Fruit fly (Drosophila melanogaster) whole organism, wandering third instar larva: ENCODE data around the gene bdl.

ENCODE experiments used
- Abd-B ChIP-seq: fragments of >200 bp; optimal IDR thresholded peaks from 2 replicates; lab custom pipeline; 2017; ENCODE audit warnings: missing biosample characterization, missing genetic modification characterization
- CrebA ChIP-seq: fragments of 200-800 bp; sonication (Bioruptor generic); optimal IDR thresholded peaks from 2 replicates; lab custom pipeline; 2016; ENCODE audit warnings: missing biosample characterization, mild to moderate bottlenecking, missing genetic modification characterization, borderline replicate concordance
- HLH106 ChIP-seq: fragments of 200-800 bp; optimal IDR thresholded peaks from 3 replicates; lab custom pipeline; 2019; ENCODE audit warnings: missing biosample characterization, mild to moderate bottlenecking, missing genetic modification characterization, moderate library complexity
- Hr78 ChIP-seq: fragments of >200 bp; optimal IDR thresholded peaks from 2 replicates; lab custom pipeline; 2017; ENCODE audit warnings: missing biosample characterization, missing genetic modification characterization
- Myc ChIP-seq: fragments of >200 bp; optimal IDR thresholded peaks from 2 replicates; lab custom pipeline; 2017
- Vsx2 ChIP-seq: fragments of 200-300, 225-300 bp; sonication (Bioruptor generic); optimal IDR thresholded peaks from 2 replicates; lab custom pipeline; 2018; ENCODE audit warnings: missing biosample characterization, missing genetic modification characterization; ENCODE audit not compliant: partially characterized antibody
- dmrt93B ChIP-seq: fragments of 200-800 bp; sonication (Bioruptor generic); optimal IDR thresholded peaks from 2 replicates; lab custom pipeline; 2018; ENCODE audit warnings: missing biosample characterization, mild to moderate bottlenecking, missing genetic modification characterization
- foxo ChIP-seq, 2 experiments: fragments of 200-800 bp; sonication (Bioruptor generic); optimal IDR thresholded peaks; 2 replicates in 1 of 2; 3 replicates in 1 of 2; lab custom pipeline; 2016 to 2017; ENCODE audit warnings: missing biosample characterization in 2 of 2, missing genetic modification characterization in 2 of 2
- jim ChIP-seq: fragments of 175-275, 200-325 bp; sonication (Bioruptor generic); optimal IDR thresholded peaks from 2 replicates; lab custom pipeline; 2016; ENCODE audit warnings: missing biosample characterization, mild to moderate bottlenecking, missing genetic modification characterization
- psq ChIP-seq: fragments of 200-800 bp; sonication (Bioruptor generic); optimal IDR thresholded peaks from 3 replicates; lab custom pipeline; 2017; ENCODE audit warnings: missing biosample characterization, mild to moderate bottlenecking, missing genetic modification characterization, moderate library complexity
- tai ChIP-seq: sonication (Bioruptor generic); optimal IDR thresholded peaks from 2 replicates; lab custom pipeline; 2016; ENCODE audit warnings: missing biosample characterization, missing genetic modification characterization

- TF ChIP-seq Myc (no peak), jim (GFP tag; lab: Kevin White, UChicago) (no peak), CrebA (GFP tag; lab: Kevin White, UChicago) (no peak), tai (GFP tag; lab: Kevin White, UChicago) (no peak), dmrt93B (GFP tag; lab: Kevin White, UChicago) (peak; percentile 27), Hr78 (GFP tag; lab: Kevin White, UChicago) (no peak), foxo (GFP tag; optimal IDR thresholded peaks at IDR 0.05; lab: Kevin White, UChicago) (peak in 1 of 2 experiments; percentile 72), Abd-B (GFP tag; lab: Kevin White, UChicago) (no peak), HLH106 (tag; lab: Kevin White, UChicago) (peak; percentile 73), Vsx2 (GFP tag; lab: Kevin White, UChicago) (peak; percentile 65), psq (peak; percentile 68)
Measured at dm6 chr2L:4371516-4372136, 47.3 kb downstream of the bdl start.
